Worm (Caenorhabditis elegans): ENCODE measurements around the gene F59A6.11.

F59A6.11 gene

DNA sequence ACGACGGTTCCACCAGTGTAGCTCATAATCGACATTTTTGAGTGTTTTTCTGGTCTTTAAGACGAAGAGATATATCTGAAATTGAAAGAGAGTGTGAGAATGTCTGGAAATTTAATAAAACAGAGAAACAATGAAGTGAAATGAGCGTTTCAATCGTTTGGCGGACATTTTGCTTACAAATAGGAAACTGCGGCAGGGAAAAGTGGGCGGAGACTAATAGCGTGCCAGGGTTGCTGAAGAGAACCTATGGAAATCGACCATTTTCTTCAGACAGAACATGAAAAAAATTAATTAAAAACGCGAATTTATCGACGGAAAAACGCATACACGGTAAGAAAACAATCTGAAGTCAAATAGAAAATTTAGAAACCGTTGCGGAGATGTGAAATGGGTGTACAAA is 43.2 kb downstream of the F59A6.11 start, which contains the start of gene pbs-3:
Gene pbs-3, minus strand, starts transcription at position 75 of the 400 bp plus-strand sequence.
- TF ChIP-seq ztf-11 (tag; optimal IDR thresholded peaks at IDR 0.05) = no peak
- peak; percentile 89 for TF ChIP-seq skn-1 (tag; optimal IDR thresholded peaks at IDR 0.05)
- TF ChIP-seq nhr-43 (tag; optimal IDR thresholded peaks at IDR 0.05; ENCODE audit: poor library complexity, severe bottlenecking) = peak; percentile 2
- TF ChIP-seq sea-2 (GFP tag; optimal IDR thresholded peaks at IDR 0.05) = no peak
- TF ChIP-seq pha-4 (tag; optimal IDR thresholded peaks at IDR 0.05) = peak; percentile 87
- no peak for TF ChIP-seq tbx-2 (tag; optimal IDR thresholded peaks at IDR 0.05)
- no peak for TF ChIP-seq aly-2 (tag; optimal IDR thresholded peaks at IDR 0.05)
- peak; percentile 62 for TF ChIP-seq lin-15B (tag; optimal IDR thresholded peaks at IDR 0.05)
- no peak for TF ChIP-seq nhr-237 (tag; optimal IDR thresholded peaks at IDR 0.05)
- TF ChIP-seq lin-39 (tag; optimal IDR thresholded peaks at IDR 0.05) = peak; percentile 73
- TF ChIP-seq hmg-11 (tag; optimal IDR thresholded peaks at IDR 0.05) = no peak
- no peak for TF ChIP-seq mdl-1 (tag; optimal IDR thresholded peaks at IDR 0.05)
- TF ChIP-seq zag-1 (tag; optimal IDR thresholded peaks at IDR 0.05) = no peak
- TF ChIP-seq pqm-1 (tag; optimal IDR thresholded peaks at IDR 0.05) = peak; percentile 37
- no peak for TF ChIP-seq ceh-82 (tag; optimal IDR thresholded peaks at IDR 0.05)
- TF ChIP-seq elt-2 (tag; optimal IDR thresholded peaks at IDR 0.05) = peak; percentile 75
- TF ChIP-seq nhr-28 (tag; optimal IDR thresholded peaks at IDR 0.05) = no peak
- TF ChIP-seq egl-27 (tag; optimal IDR thresholded peaks at IDR 0.05) = no peak
- TF ChIP-seq mml-1 (tag; optimal IDR thresholded peaks at IDR 0.05) = no peak
- no peak for TF ChIP-seq fkh-2 (tag; optimal IDR thresholded peaks at IDR 0.05)
- no peak for TF ChIP-seq fos-1 (tag; optimal IDR thresholded peaks at IDR 0.05)
- TF ChIP-seq ztf-4 (tag; optimal IDR thresholded peaks at IDR 0.05) = no peak
- TF ChIP-seq unc-62 (GFP tag; optimal IDR thresholded peaks at IDR 0.05) = no peak
- TF ChIP-seq jun-1 (tag; optimal IDR thresholded peaks at IDR 0.05) = no peak
- TF ChIP-seq nhr-25 (tag; optimal IDR thresholded peaks at IDR 0.05) = peak; percentile 70
- TF ChIP-seq eor-1 (tag; optimal IDR thresholded peaks at IDR 0.05) = no peak
- TF ChIP-seq nhr-23 (tag; optimal IDR thresholded peaks at IDR 0.05) = peak; percentile 58
- TF ChIP-seq ceh-28 (tag; optimal IDR thresholded peaks at IDR 0.05) = peak; percentile 8
- TF ChIP-seq egl-5 (tag; optimal IDR thresholded peaks at IDR 0.05) = no peak
- no peak for TF ChIP-seq snpc-4 (tag; optimal IDR thresholded peaks at IDR 0.05)
- TF ChIP-seq nhr-11 (tag; optimal IDR thresholded peaks at IDR 0.05) = no peak
- no peak for TF ChIP-seq unc-39 (tag; optimal IDR thresholded peaks at IDR 0.05)
- no peak for TF ChIP-seq fkh-10 (GFP tag; optimal IDR thresholded peaks at IDR 0.05)
- TF ChIP-seq ceh-16 (tag; optimal IDR thresholded peaks at IDR 0.05) = no peak
- no peak for TF ChIP-seq nhr-76 (tag; optimal IDR thresholded peaks at IDR 0.05)
- no peak for TF ChIP-seq lsy-12 (tag; optimal IDR thresholded peaks at IDR 0.05)
- no peak for TF ChIP-seq elt-3 (tag; optimal IDR thresholded peaks at IDR 0.05)
- no peak for TF ChIP-seq daf-12 (tag; optimal IDR thresholded peaks at IDR 0.05)
- TF ChIP-seq nhr-67 (tag; optimal IDR thresholded peaks at IDR 0.05) = no peak
- peak; percentile 17 for TF ChIP-seq R02D3.7 (tag; optimal IDR thresholded peaks at IDR 0.05)
- no peak for TF ChIP-seq ZK546.5 (tag; optimal IDR thresholded peaks at IDR 0.05)
- peak; percentile 5 for TF ChIP-seq ama-1 (optimal IDR thresholded peaks at IDR 0.05)
- TF ChIP-seq nfya-1 (tag; optimal IDR thresholded peaks at IDR 0.05; ENCODE audit: insufficient read depth) = peak; percentile 79
- no peak for TF ChIP-seq elt-1 (tag; optimal IDR thresholded peaks at IDR 0.05)
- no peak for TF ChIP-seq ceh-9 (tag; optimal IDR thresholded peaks at IDR 0.05)
- no peak for TF ChIP-seq nhr-77 (tag; optimal IDR thresholded peaks at IDR 0.05)
- TF ChIP-seq nhr-12 (tag; optimal IDR thresholded peaks at IDR 0.05) = no peak

Data from whole organism, L3 larva.